Worm (Caenorhabditis elegans): ENCODE data around the gene B0491.6.

DNA sequence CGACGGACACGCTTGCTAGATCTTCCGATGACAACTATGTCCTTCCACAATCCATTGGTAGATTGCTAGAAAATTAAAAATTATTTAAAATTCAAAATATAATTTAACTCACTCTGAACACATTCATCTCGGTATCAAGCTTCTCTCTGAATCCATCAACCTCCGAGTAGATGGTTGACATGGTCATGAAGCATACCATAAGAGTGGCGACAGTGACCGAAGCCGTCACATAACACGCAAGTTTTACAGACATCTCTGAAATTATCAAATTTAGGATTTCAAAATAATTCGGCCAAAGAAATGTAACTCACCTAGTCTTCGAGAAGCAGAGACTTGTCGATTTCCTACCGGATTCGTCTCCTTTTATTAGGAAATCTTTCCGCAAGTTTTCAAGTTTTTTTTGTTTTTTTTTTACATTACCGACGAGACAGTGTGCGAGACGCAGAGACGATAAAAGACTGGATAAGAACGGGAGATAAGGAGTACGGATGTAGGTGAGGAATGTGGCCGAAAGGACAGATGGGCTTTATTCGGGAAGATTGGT is 10.6 kb downstream of the B0491.6 start, which contains the start of gene sqt-1:
- TF ChIP-seq med-1 (GFP tag; optimal IDR thresholded peaks at IDR 0.05; ENCODE audit: insufficient read depth) (no peak), T22C8.4 (GFP tag; IDR thresholded peaks at IDR 0.05) (no peak), flt-1 (GFP tag; IDR thresholded peaks at IDR 0.05) (no peak), ref-1 (GFP tag; conservative IDR thresholded peaks at IDR 0.05) (no peak)

All from whole organism, midembryonic.